Worm (Caenorhabditis elegans) whole organism, mixed stage, embryonic: ENCODE measurements around the gene F54H12.8.

Experiments
- M03D4.4 ChIP-seq: sonication (generic microtip); optimal IDR thresholded peaks from 2 replicates; lab custom pipeline; 2017; ENCODE audit warnings: mild to moderate bottlenecking, missing genetic modification characterization, missing compliant biosample characterization
- bed-3 ChIP-seq: fragments of 200-800 bp; sonication (Bioruptor generic); optimal IDR thresholded peaks from 3 replicates; lab custom pipeline; 2018; ENCODE audit warnings: mild to moderate bottlenecking, missing genetic modification characterization, moderate library complexity, missing compliant biosample characterization
- blmp-1 ChIP-seq: fragments of 150-350 bp; optimal IDR thresholded peaks from 2 replicates; lab custom pipeline; 2014; ENCODE audit warnings: missing biosample characterization, missing genetic modification characterization
- ceh-39 ChIP-seq: fragments of 150-350 bp; optimal IDR thresholded peaks from 2 replicates; lab custom pipeline; 2014; ENCODE audit warnings: missing biosample characterization, missing genetic modification characterization
- ceh-43 ChIP-seq: fragments of 200-800 bp; sonication (Bioruptor generic); optimal IDR thresholded peaks from 2 replicates; lab custom pipeline; 2018; ENCODE audit warnings: mild to moderate bottlenecking, missing genetic modification characterization, moderate library complexity, missing compliant biosample characterization
- ceh-83 ChIP-seq: fragments of 200-800 bp; sonication (Bioruptor generic); optimal IDR thresholded peaks from 2 replicates; lab custom pipeline; 2018; ENCODE audit warnings: mild to moderate bottlenecking, missing genetic modification characterization, missing compliant biosample characterization
- ces-1 ChIP-seq: fragments of 150-350 bp; optimal IDR thresholded peaks from 2 replicates; lab custom pipeline; 2014; ENCODE audit warnings: missing biosample characterization, missing genetic modification reagents, missing genetic modification characterization
- cnd-1 ChIP-seq: fragments of 200-800 bp; sonication (Bioruptor generic); optimal IDR thresholded peaks from 2 replicates; lab custom pipeline; 2018; ENCODE audit warnings: mild to moderate bottlenecking, missing genetic modification characterization, missing compliant biosample characterization
- drap-1 ChIP-seq: fragments of 200-800 bp; sonication (Bioruptor generic); optimal IDR thresholded peaks from 3 replicates; lab custom pipeline; 2018; ENCODE audit warnings: mild to moderate bottlenecking, missing genetic modification characterization, missing compliant biosample characterization
- elt-1 ChIP-seq: sonication (generic microtip); optimal IDR thresholded peaks from 2 replicates; lab custom pipeline; 2017; ENCODE audit warnings: missing genetic modification characterization, mild to moderate bottlenecking, missing compliant biosample characterization, antibody characterized with exemption, moderate library complexity, borderline replicate concordance; ENCODE audit not compliant: insufficient read depth
- elt-3 ChIP-seq: fragments of 150-350 bp; optimal IDR thresholded peaks from 2 replicates; lab custom pipeline; 2014; ENCODE audit warnings: missing biosample characterization, missing genetic modification characterization
- flh-1 ChIP-seq: fragments of 200-800 bp; sonication (Bioruptor generic); optimal IDR thresholded peaks from 2 replicates; lab custom pipeline; 2018; ENCODE audit warnings: mild to moderate bottlenecking, missing genetic modification characterization, moderate library complexity, missing compliant biosample characterization
- ham-2 ChIP-seq: fragments of 200-800 bp; sonication (Bioruptor generic); optimal IDR thresholded peaks from 2 replicates; lab custom pipeline; 2018; ENCODE audit warnings: mild to moderate bottlenecking, missing genetic modification characterization, missing compliant biosample characterization
- hlh-1 ChIP-seq: fragments of 150-350 bp; optimal IDR thresholded peaks from 2 replicates; lab custom pipeline; 2014; ENCODE audit warnings: missing biosample characterization, missing genetic modification reagents, missing genetic modification characterization
- lin-13 ChIP-seq: fragments of 150-350 bp; optimal IDR thresholded peaks from 2 replicates; lab custom pipeline; 2014; ENCODE audit warnings: missing biosample characterization, missing genetic modification characterization
- lin-32 ChIP-seq: fragments of 200-800 bp; sonication (Bioruptor generic); optimal IDR thresholded peaks from 2 replicates; lab custom pipeline; 2018; ENCODE audit warnings: mild to moderate bottlenecking, missing genetic modification characterization, missing compliant biosample characterization
- lsy-2 ChIP-seq: fragments of 150-350 bp; optimal IDR thresholded peaks from 2 replicates; lab custom pipeline; 2014; ENCODE audit warnings: missing biosample characterization, missing genetic modification characterization
- mab-5 ChIP-seq: fragments of 150-350 bp; optimal IDR thresholded peaks from 2 replicates; lab custom pipeline; 2014; ENCODE audit warnings: missing biosample characterization, missing genetic modification characterization
- mep-1 ChIP-seq: fragments of 150-350 bp; optimal IDR thresholded peaks from 2 replicates; lab custom pipeline; 2017; ENCODE audit warnings: missing biosample characterization, missing genetic modification reagents, missing genetic modification characterization, inconsistent platforms
- mls-2 ChIP-seq: sonication (generic microtip); optimal IDR thresholded peaks from 2 replicates; lab custom pipeline; 2016; ENCODE audit warnings: mild to moderate bottlenecking, missing genetic modification characterization, moderate library complexity, missing compliant biosample characterization
- nhr-12 ChIP-seq: fragments of 150-350 bp; optimal IDR thresholded peaks from 2 replicates; lab custom pipeline; 2014; ENCODE audit warnings: missing biosample characterization, missing genetic modification characterization
- nhr-2 ChIP-seq: fragments of 150-350 bp; optimal IDR thresholded peaks from 2 replicates; lab custom pipeline; 2014; ENCODE audit warnings: missing biosample characterization, missing genetic modification characterization
- nhr-237 ChIP-seq: fragments of 150-350 bp; optimal IDR thresholded peaks from 2 replicates; lab custom pipeline; 2014; ENCODE audit warnings: missing biosample characterization, missing genetic modification characterization
- nhr-28 ChIP-seq: fragments of 150-350 bp; optimal IDR thresholded peaks from 2 replicates; lab custom pipeline; 2014; ENCODE audit warnings: missing biosample characterization, missing genetic modification characterization
- nhr-76 ChIP-seq: sonication (generic microtip); optimal IDR thresholded peaks from 2 replicates; lab custom pipeline; 2017; ENCODE audit warnings: missing biosample characterization, missing genetic modification characterization
- pha-4 ChIP-seq: fragments of 150-350 bp; optimal IDR thresholded peaks from 2 replicates; lab custom pipeline; 2018; ENCODE audit warnings: missing biosample characterization, missing genetic modification reagents, missing genetic modification characterization
- snpc-4 ChIP-seq: fragments of 150-350 bp; optimal IDR thresholded peaks from 2 replicates; lab custom pipeline; 2014; ENCODE audit warnings: missing biosample characterization, missing genetic modification characterization
- tbx-8 ChIP-seq: fragments of 200-800 bp; sonication (Bioruptor generic); optimal IDR thresholded peaks from 2 replicates; lab custom pipeline; 2018; ENCODE audit warnings: mild to moderate bottlenecking, missing genetic modification characterization, moderate library complexity, missing compliant biosample characterization
- unc-120 ChIP-seq: sonication (generic microtip); optimal IDR thresholded peaks from 2 replicates; lab custom pipeline; 2017; ENCODE audit warnings: missing genetic modification characterization, missing compliant biosample characterization; ENCODE audit not compliant: poor library complexity, severe bottlenecking
- unc-62 ChIP-seq: fragments of 150-350 bp; optimal IDR thresholded peaks from 2 replicates; lab custom pipeline; 2014; ENCODE audit warnings: missing biosample characterization, missing genetic modification reagents, missing genetic modification characterization
- zip-8 ChIP-seq: fragments of 150-350 bp; optimal IDR thresholded peaks from 2 replicates; lab custom pipeline; 2014; ENCODE audit warnings: missing biosample characterization, missing genetic modification characterization
- ztf-11 ChIP-seq: fragments of 150-350 bp; optimal IDR thresholded peaks from 2 replicates; lab custom pipeline; 2014; ENCODE audit warnings: missing biosample characterization, missing genetic modification characterization

F54H12.8 gene

ce11 chrIII:7948802-7949201, 20.2 kb downstream of the F54H12.8 start, which contains the start of gene col-90:
TSS of gene col-90 (plus strand) at chrIII:7948838.
- TF ChIP-seq unc-62 (no peak), ztf-11 (tag; lab: Kevin White, UChicago) (no peak)

- TF ChIP-seq nhr-2 (tag; lab: Kevin White, UChicago) (no peak), lsy-2 (tag; lab: Kevin White, UChicago) (no peak), ceh-83 (GFP tag; lab: Kevin White, UChicago) (no peak), mls-2 (tag; lab: Kevin White, UChicago) (no peak), cnd-1 (tag; lab: Kevin White, UChicago) (no peak), zip-8 (tag; lab: Kevin White, UChicago) (no peak), flh-1 (no peak), mab-5 (no peak), M03D4.4 (tag; lab: Kevin White, UChicago) (no peak), unc-120 (tag; lab: Kevin White, UChicago) (no peak), hlh-1 (tag; lab: Kevin White, UChicago) (no peak), drap-1 (GFP tag; lab: Kevin White, UChicago) (no peak), nhr-76 (tag; lab: Kevin White, UChicago) (no peak)
Observed at ce11 chrIII:7947677-7948076, 21.3 kb downstream of the F54H12.8 start.

- TF ChIP-seq lin-13 (tag; lab: Kevin White, UChicago): no peak
- no peak for TF ChIP-seq mls-2 (tag; lab: Kevin White, UChicago)
- no peak for TF ChIP-seq ztf-11 (tag; lab: Kevin White, UChicago)
- TF ChIP-seq nhr-76 (tag; lab: Kevin White, UChicago): no peak
Observed at ce11 chrIII:7946968-7947491, 22.0 kb downstream of the F54H12.8 start, which contains the start of gene gsto-1. TSS of gene gsto-1 (minus strand) at chrIII:7947018.

ce11 chrIII:7941417-7941816, 27.6 kb downstream of the F54H12.8 start, which contains the start of gene kle-2:
TSS of gene kle-2 (plus strand) at chrIII:7941717.
- TF ChIP-seq hlh-1 (tag; lab: Kevin White, UChicago): no peak
- no peak for TF ChIP-seq nhr-237 (tag; lab: Kevin White, UChicago)
- TF ChIP-seq zip-8 (tag; lab: Kevin White, UChicago): no peak
- TF ChIP-seq flh-1: no peak
- no peak for TF ChIP-seq lin-32 (GFP tag; lab: Kevin White, UChicago)
- TF ChIP-seq nhr-28 (tag; lab: Kevin White, UChicago): no peak
- no peak for TF ChIP-seq mls-2 (tag; lab: Kevin White, UChicago)
- TF ChIP-seq ceh-43 (GFP tag; lab: Kevin White, UChicago): no peak
- TF ChIP-seq blmp-1: no peak
- TF ChIP-seq nhr-12 (tag; lab: Kevin White, UChicago): no peak
- TF ChIP-seq ceh-83 (GFP tag; lab: Kevin White, UChicago): no peak
- no peak for TF ChIP-seq bed-3 (GFP tag; lab: Kevin White, UChicago)
- TF ChIP-seq lsy-2 (tag; lab: Kevin White, UChicago): no peak
- no peak for TF ChIP-seq mab-5
- TF ChIP-seq M03D4.4 (tag; lab: Kevin White, UChicago): no peak

ce11 chrIII:7940819-7941218, 28.2 kb downstream of the F54H12.8 start, which contains the start of gene C29E4.12:
TSS of gene C29E4.12 (plus strand) at chrIII:7941151.
- TF ChIP-seq ceh-83 (GFP tag; lab: Kevin White, UChicago) (no peak), mep-1 (tag; lab: Kevin White, UChicago) (peak; percentile 76), nhr-12 (tag; lab: Kevin White, UChicago) (no peak), nhr-237 (tag; lab: Kevin White, UChicago) (peak; percentile 76), lsy-2 (tag; lab: Kevin White, UChicago) (peak; percentile 81), ceh-39 (tag; lab: Kevin White, UChicago) (peak; percentile 52), pha-4 (peak; percentile 61), hlh-1 (tag; lab: Kevin White, UChicago) (peak; percentile 28), lin-13 (tag; lab: Kevin White, UChicago) (peak; percentile 16)
- TF ChIP-seq, all 35 proteins: peak for 7

- TF ChIP-seq lsy-2 (tag; lab: Kevin White, UChicago): no peak
- no peak for TF ChIP-seq ham-2
- no peak for TF ChIP-seq snpc-4 (tag; lab: Kevin White, UChicago)
- no peak for TF ChIP-seq pha-4
- TF ChIP-seq elt-1 (tag; lab: Kevin White, UChicago): no peak
- no peak for TF ChIP-seq mls-2 (tag; lab: Kevin White, UChicago)
- no peak for TF ChIP-seq ces-1 (GFP tag; lab: Kevin White, UChicago)
- TF ChIP-seq ztf-11 (tag; lab: Kevin White, UChicago): no peak
- TF ChIP-seq lin-13 (tag; lab: Kevin White, UChicago): no peak
- TF ChIP-seq tbx-8: no peak
- no peak for TF ChIP-seq ceh-39 (tag; lab: Kevin White, UChicago)
- no peak for TF ChIP-seq nhr-28 (tag; lab: Kevin White, UChicago)
- TF ChIP-seq elt-3 (tag; lab: Kevin White, UChicago): no peak
- TF ChIP-seq nhr-76 (tag; lab: Kevin White, UChicago): no peak
- no peak for TF ChIP-seq bed-3 (GFP tag; lab: Kevin White, UChicago)
Observed at ce11 chrIII:7937548-7937947, 31.5 kb downstream of the F54H12.8 start, which contains the start of gene C29E4.10. TSS of gene C29E4.10 (plus strand) at chrIII:7937848.
